Worm (Caenorhabditis elegans) whole organism, L4 larva: Measurements from ENCODE around the gene mlt-9.

Experiments
- D1046.2 ChIP-seq: fragments of 200-800 bp; sonication (Bioruptor generic); IDR thresholded peaks from 2 replicates; pipeline ENCODE4 v1.3.6; 2022; ENCODE audit warnings: missing genetic modification characterization, missing compliant biosample characterization
- F26F4.8 ChIP-seq: fragments of 200-800 bp; sonication (Bioruptor generic); conservative IDR thresholded peaks from 2 replicates; pipeline ENCODE4 v1.3.6; 2022; ENCODE audit warnings: missing genetic modification characterization, missing compliant biosample characterization
- F49E8.2 ChIP-seq: sonication (generic microtip); optimal IDR thresholded peaks from 2 replicates; lab custom pipeline; 2016; ENCODE audit warnings: missing compliant biosample characterization, mild to moderate bottlenecking, missing genetic modification characterization, borderline replicate concordance
- Y105C5A.15 ChIP-seq: fragments of 200-800 bp; sonication (Bioruptor generic); IDR thresholded peaks from 2 replicates; pipeline ENCODE4 v1.3.6; 2022; ENCODE audit warnings: missing genetic modification characterization, missing compliant biosample characterization
- Y75B8A.6 ChIP-seq: fragments of 200-800 bp; sonication (Bioruptor generic); IDR thresholded peaks from 2 replicates; pipeline ENCODE4 v1.3.6; 2022; ENCODE audit warnings: missing genetic modification reagents, missing genetic modification characterization, missing compliant biosample characterization
- ZK546.5 ChIP-seq, 2 experiments: sonication (generic microtip); optimal IDR thresholded peaks; 2 replicates each; lab custom pipeline; 2017; ENCODE audit warnings: missing biosample characterization in 2 of 2, missing genetic modification characterization in 2 of 2
- aha-1 ChIP-seq: fragments of 150-350 bp; peaks from one replicate; lab custom pipeline; 2014; ENCODE audit warnings: missing biosample characterization, missing genetic modification characterization
- ama-1 ChIP-seq: fragments of 150-350 bp; optimal IDR thresholded peaks from 2 replicates; lab custom pipeline; 2014; ENCODE audit warnings: inconsistent platforms, mixed read lengths
- attf-4 ChIP-seq: sonication (generic microtip); optimal IDR thresholded peaks from 3 replicates; lab custom pipeline; 2017; ENCODE audit warnings: missing biosample characterization, missing genetic modification characterization
- ceh-32 ChIP-seq: sonication (generic microtip); optimal IDR thresholded peaks from 2 replicates; lab custom pipeline; 2016; ENCODE audit warnings: mild to moderate bottlenecking, missing genetic modification characterization, missing compliant biosample characterization; ENCODE audit not compliant: poor library complexity
- daf-12 ChIP-seq: fragments of 150-350 bp; optimal IDR thresholded peaks from 2 replicates; lab custom pipeline; 2014; ENCODE audit warnings: missing biosample characterization, missing genetic modification reagents, missing genetic modification characterization
- daf-16 ChIP-seq, 3 experiments: sonication (generic microtip); optimal IDR thresholded peaks; 2 replicates each; lab custom pipeline; 2016 to 2017; ENCODE audit warnings: missing genetic modification characterization in 3 of 3, missing genetic modification reagents in 3 of 3, mild to moderate bottlenecking in 2 of 3, missing compliant biosample characterization in 2 of 3, missing biosample characterization in 1 of 3, moderate library complexity in 1 of 3
- dmd-6 ChIP-seq: fragments of 200-800 bp; sonication (Bioruptor generic); IDR thresholded peaks from 2 replicates; pipeline ENCODE4 v1.3.6; 2022; ENCODE audit warnings: missing genetic modification reagents, missing genetic modification characterization, missing compliant biosample characterization
- dve-1 ChIP-seq: sonication (generic microtip); optimal IDR thresholded peaks from 2 replicates; lab custom pipeline; 2017; ENCODE audit warnings: antibody characterized with exemption, mild to moderate bottlenecking, missing genetic modification characterization, missing compliant biosample characterization; ENCODE audit not compliant: insufficient read depth
- egl-43 ChIP-seq: fragments of 200-800 bp; sonication (Bioruptor generic); IDR thresholded peaks from 2 replicates; pipeline ENCODE4 v1.3.6; 2022; ENCODE audit warnings: missing genetic modification reagents, missing genetic modification characterization, missing compliant biosample characterization
- gei-8 ChIP-seq: fragments of 200-800 bp; sonication (Bioruptor generic); optimal IDR thresholded peaks from 2 replicates; lab custom pipeline; 2018; ENCODE audit warnings: mild to moderate bottlenecking, missing genetic modification characterization, missing compliant biosample characterization
- hlh-11 ChIP-seq: fragments of 200-800 bp; sonication (Bioruptor generic); optimal IDR thresholded peaks from 2 replicates; lab custom pipeline; 2018; ENCODE audit warnings: mild to moderate bottlenecking, missing genetic modification characterization, missing compliant biosample characterization
- hlh-30 ChIP-seq: sonication (generic microtip); optimal IDR thresholded peaks from 2 replicates; lab custom pipeline; 2017; ENCODE audit warnings: antibody characterized with exemption, mild to moderate bottlenecking, missing genetic modification characterization, missing compliant biosample characterization; ENCODE audit not compliant: insufficient read depth
- lin-15B ChIP-seq: fragments of 150-350 bp; sonication (generic microtip); optimal IDR thresholded peaks from 3 replicates; lab custom pipeline; 2014; ENCODE audit warnings: missing biosample characterization, missing genetic modification characterization
- lin-29 ChIP-seq: fragments of 200-800 bp; sonication (Bioruptor generic); IDR thresholded peaks from 2 replicates; pipeline ENCODE4 v1.3.6; 2022; ENCODE audit warnings: missing genetic modification reagents, missing genetic modification characterization, missing compliant biosample characterization
- lin-39 ChIP-seq: fragments of 150-350 bp; optimal IDR thresholded peaks from 2 replicates; lab custom pipeline; 2014; ENCODE audit warnings: missing biosample characterization, missing genetic modification reagents, missing genetic modification characterization
- lsy-2 ChIP-seq, 2 experiments: fragments of 150-350 bp in 1 of 2; sonication (generic microtip) in 1 of 2; optimal IDR thresholded peaks; 2 replicates each; lab custom pipeline; 2014 to 2017; ENCODE audit warnings: missing biosample characterization in 2 of 2, missing genetic modification characterization in 2 of 2
- madf-9 ChIP-seq: fragments of 200-800 bp; sonication (Bioruptor generic); conservative IDR thresholded peaks from 2 replicates; pipeline ENCODE4 v1.3.6; 2022; ENCODE audit warnings: missing genetic modification reagents, missing genetic modification characterization, missing compliant biosample characterization
- mdl-1 ChIP-seq, 2 experiments: fragments of 150-350 bp in 1 of 2; sonication (generic microtip) in 1 of 2; optimal IDR thresholded peaks; 2 replicates each; lab custom pipeline; 2014 to 2017; ENCODE audit warnings: missing biosample characterization in 2 of 2, missing genetic modification characterization in 2 of 2
- mdt-29 ChIP-seq: fragments of 200-800 bp; sonication (Bioruptor generic); IDR thresholded peaks from 2 replicates; pipeline ENCODE4 v1.3.6; 2022; ENCODE audit warnings: missing genetic modification reagents, missing genetic modification characterization, missing compliant biosample characterization
- mep-1 ChIP-seq: fragments of 150-350 bp; sonication (generic microtip); optimal IDR thresholded peaks from 3 replicates; lab custom pipeline; 2014; ENCODE audit warnings: missing biosample characterization, missing genetic modification characterization
- mxl-2 ChIP-seq: fragments of 200-800 bp; sonication (Bioruptor generic); conservative IDR thresholded peaks from 2 replicates; pipeline ENCODE4 v1.3.6; 2022; ENCODE audit warnings: missing genetic modification reagents, missing genetic modification characterization, missing compliant biosample characterization
- nhr-10 ChIP-seq: fragments of 150-350 bp; optimal IDR thresholded peaks from 2 replicates; lab custom pipeline; 2014; ENCODE audit warnings: missing biosample characterization, missing genetic modification characterization
- nhr-102 ChIP-seq: sonication (generic microtip); optimal IDR thresholded peaks from 2 replicates; lab custom pipeline; 2016; ENCODE audit warnings: mild to moderate bottlenecking, missing genetic modification characterization, moderate library complexity, missing compliant biosample characterization
- nhr-25 ChIP-seq: sonication (generic microtip); optimal IDR thresholded peaks from 2 replicates; lab custom pipeline; 2017; ENCODE audit warnings: missing genetic modification characterization, mild to moderate bottlenecking, missing compliant biosample characterization, antibody characterized with exemption, moderate library complexity, borderline replicate concordance; ENCODE audit not compliant: insufficient read depth
- nhr-28 ChIP-seq: fragments of 150-350 bp; optimal IDR thresholded peaks from 2 replicates; lab custom pipeline; 2014; ENCODE audit warnings: missing biosample characterization, missing genetic modification characterization
- nhr-76 ChIP-seq: fragments of 150-350 bp; optimal IDR thresholded peaks from 2 replicates; lab custom pipeline; 2014; ENCODE audit warnings: missing biosample characterization, missing genetic modification characterization
- nhr-77 ChIP-seq: fragments of 150-350 bp; optimal IDR thresholded peaks from 2 replicates; lab custom pipeline; 2014; ENCODE audit warnings: missing biosample characterization, missing genetic modification characterization
- pha-4 ChIP-seq, 2 experiments: fragments of 150-350 bp in 1 of 2; fragments of 200-800 bp in 1 of 2; sonication (Bioruptor generic) in 1 of 2; IDR thresholded peaks in 1 of 2; optimal IDR thresholded peaks in 1 of 2; 2 replicates each; pipeline versions ENCODE4 v1.3.6 to Lab custom; 2014 to 2022; ENCODE audit warnings: missing genetic modification characterization in 2 of 2, missing genetic modification reagents in 2 of 2, missing biosample characterization in 1 of 2, missing compliant biosample characterization in 1 of 2
- pqm-1 ChIP-seq: sonication (generic microtip); optimal IDR thresholded peaks from 2 replicates; lab custom pipeline; 2017; ENCODE audit warnings: missing biosample characterization, missing genetic modification characterization
- saeg-2 ChIP-seq: fragments of 200-800 bp; sonication (Bioruptor generic); IDR thresholded peaks from 2 replicates; pipeline ENCODE4 v1.3.6; 2022; ENCODE audit warnings: missing genetic modification reagents, missing genetic modification characterization, missing compliant biosample characterization
- snpc-4 ChIP-seq: fragments of 150-350 bp; optimal IDR thresholded peaks from 2 replicates; lab custom pipeline; 2014; ENCODE audit warnings: missing biosample characterization, missing genetic modification characterization
- unc-62 ChIP-seq, 3 experiments: fragments of 150-350 bp in 1 of 3; sonication (generic microtip); optimal IDR thresholded peaks in 2 of 3; peaks in 1 of 3; 1 replicate in 1 of 3; 2 replicates in 2 of 3; lab custom pipeline; 2014 to 2017; ENCODE audit warnings: missing biosample characterization in 3 of 3, missing genetic modification characterization in 3 of 3, missing genetic modification reagents in 3 of 3, missing genotype in 1 of 3
- zfp-3 ChIP-seq: fragments of 200-800 bp; sonication (Bioruptor generic); conservative IDR thresholded peaks from 2 replicates; pipeline ENCODE4 v1.3.6; 2022; ENCODE audit warnings: missing genetic modification reagents, missing genetic modification characterization, missing compliant biosample characterization
- ztf-11 ChIP-seq: fragments of 150-350 bp; optimal IDR thresholded peaks from 2 replicates; lab custom pipeline; 2014; ENCODE audit warnings: missing biosample characterization, missing genetic modification characterization
- ztf-7 ChIP-seq: fragments of 150-350 bp; optimal IDR thresholded peaks from 2 replicates; lab custom pipeline; 2014; ENCODE audit warnings: missing biosample characterization, missing genetic modification characterization

mlt-9 gene

DNA sequence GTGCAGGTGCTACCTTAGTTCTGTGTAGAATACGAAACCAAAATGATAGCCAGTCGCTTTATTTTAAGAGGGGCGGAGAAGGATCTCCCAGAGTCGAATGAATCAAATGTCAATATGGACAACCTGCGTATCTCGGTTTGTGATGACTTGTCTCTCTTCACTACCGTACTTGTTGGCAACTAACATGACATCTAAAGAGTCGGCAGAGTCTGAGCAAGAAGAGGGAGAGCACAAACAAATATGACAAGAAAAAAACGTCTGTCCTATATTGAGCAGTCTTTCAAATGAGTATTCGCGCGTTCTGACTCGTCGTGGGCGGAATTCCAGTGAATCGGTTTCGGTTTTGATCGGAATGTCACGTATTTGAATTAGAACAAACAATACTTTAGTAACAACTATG, 12.6 kb downstream of the mlt-9 start, which contains the start of gene F09B12.7:
Gene F09B12.7, minus strand, starts transcription at position 101 of the 400 bp plus-strand sequence.
- TF ChIP-seq Y105C5A.15 (GFP tag; lab: Robert Waterston, UW) (no peak), unc-62 (GFP tag; optimal IDR thresholded peaks at IDR 0.05 in 1 of 2; lab: Kevin White, UChicago) (peak in 1 of 2 experiments; percentile 73), unc-62 (tag; optimal IDR thresholded peaks at IDR 0.05; lab: Kevin White, UChicago) (no peak)

ce11 chrX:15092775-15093386, 14.7 kb downstream of the mlt-9 start:
- TF ChIP-seq ztf-7 (tag; lab: Kevin White, UChicago) = no peak
- TF ChIP-seq unc-62 (GFP tag; optimal IDR thresholded peaks at IDR 0.05 in 1 of 2; lab: Kevin White, UChicago) = peak in 1 of 2 experiments; percentile 74
- no peak for TF ChIP-seq unc-62 (tag; optimal IDR thresholded peaks at IDR 0.05; lab: Kevin White, UChicago)
- TF ChIP-seq F26F4.8 = no peak
- no peak for TF ChIP-seq mdt-29 (GFP tag; lab: Robert Waterston, UW)
- TF ChIP-seq snpc-4 = peak; percentile 5
- no peak for TF ChIP-seq nhr-76 (tag; lab: Kevin White, UChicago)
- TF ChIP-seq aha-1 (tag; lab: Kevin White, UChicago) = peak; percentile 67

DNA sequence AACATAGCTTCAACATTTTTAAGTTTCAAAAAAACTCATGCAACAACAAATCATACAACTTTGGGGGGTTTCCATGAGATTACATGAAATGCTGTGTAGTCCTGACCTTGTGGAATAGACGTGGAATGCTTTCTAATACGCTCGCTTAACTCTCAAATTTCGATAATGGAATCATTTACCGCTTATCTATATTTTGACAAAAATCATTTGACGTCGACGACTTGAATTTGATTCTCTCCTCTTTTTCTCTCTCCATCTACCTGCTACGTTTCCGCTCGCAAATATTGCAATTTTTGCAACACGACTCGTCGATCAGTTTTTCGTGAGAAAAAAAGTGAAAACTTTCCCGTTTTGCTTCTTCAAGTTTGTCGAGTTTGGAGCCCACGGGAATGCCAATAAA, 18.5 kb downstream of the mlt-9 start, which contains the start of gene flr-4:
Gene flr-4, plus strand, starts transcription at position 275 of the 400 bp plus-strand sequence.
- peak; percentile 81 for TF ChIP-seq dmd-6 (GFP tag; lab: Robert Waterston, UW)
- peak; percentile 16 for TF ChIP-seq hlh-11
- no peak for TF ChIP-seq egl-43
- no peak for TF ChIP-seq lin-29 (GFP tag; lab: Robert Waterston, UW)
- no peak for TF ChIP-seq nhr-25
- TF ChIP-seq nhr-77 (tag; lab: Kevin White, UChicago) = peak; percentile 17
- TF ChIP-seq lsy-2 (tag; optimal IDR thresholded peaks at IDR 0.05; lab: Kevin White, UChicago) = no peak
- no peak for TF ChIP-seq daf-16 (GFP tag; optimal IDR thresholded peaks at IDR 0.05; lab: Kevin White, UChicago)
- peak; percentile 33 for TF ChIP-seq daf-16 (tag; optimal IDR thresholded peaks at IDR 0.05; lab: Kevin White, UChicago)
- no peak for TF ChIP-seq ceh-32
- TF ChIP-seq nhr-28 (tag; lab: Kevin White, UChicago) = peak; percentile 54
- peak; percentile 28 for TF ChIP-seq dve-1 (tag; lab: Kevin White, UChicago)
- TF ChIP-seq pqm-1 (tag; lab: Kevin White, UChicago) = peak; percentile 62
- TF ChIP-seq lin-39 (tag; lab: Kevin White, UChicago) = no peak
- peak; percentile 20 for TF ChIP-seq hlh-30 (tag; lab: Kevin White, UChicago)
- TF ChIP-seq, all 104 proteins: peak for 8

ce11 chrX:15087752-15088151, 19.8 kb downstream of the mlt-9 start:
- TF ChIP-seq nhr-102 (tag; lab: Kevin White, UChicago) (no peak), unc-62 (GFP tag; optimal IDR thresholded peaks at IDR 0.05 in 1 of 2; lab: Kevin White, UChicago) (peak in 1 of 2 experiments; percentile 30), unc-62 (tag; optimal IDR thresholded peaks at IDR 0.05; lab: Kevin White, UChicago) (no peak), nhr-28 (tag; lab: Kevin White, UChicago) (no peak), hlh-11 (peak; percentile 39), gei-8 (GFP tag; lab: Kevin White, UChicago) (no peak), ztf-11 (tag; lab: Kevin White, UChicago) (no peak), attf-4 (tag; lab: Kevin White, UChicago) (no peak), zfp-3 (GFP tag; lab: Robert Waterston, UW) (no peak), mdt-29 (GFP tag; lab: Robert Waterston, UW) (no peak), F49E8.2 (tag; lab: Kevin White, UChicago) (no peak), nhr-10 (no peak), daf-12 (tag; lab: Kevin White, UChicago) (no peak), madf-9 (GFP tag; lab: Robert Waterston, UW) (no peak), daf-16 (GFP tag; optimal IDR thresholded peaks at IDR 0.05; lab: Kevin White, UChicago) (no peak), daf-16 (tag; optimal IDR thresholded peaks at IDR 0.05; lab: Kevin White, UChicago) (peak; percentile 0), pha-4 (GFP tag; IDR thresholded peaks at IDR 0.05; lab: Robert Waterston, UW) (no peak), pha-4 (tag; optimal IDR thresholded peaks at IDR 0.05; lab: Kevin White, UChicago) (no peak), nhr-77 (tag; lab: Kevin White, UChicago) (no peak), mep-1 (tag; lab: Kevin White, UChicago) (no peak), ama-1 (lab: Kevin White, UChicago) (no peak), mxl-2 (GFP tag; lab: Robert Waterston, UW) (no peak), saeg-2 (GFP tag; lab: Robert Waterston, UW) (no peak), pqm-1 (tag; lab: Kevin White, UChicago) (peak; percentile 19), hlh-30 (tag; lab: Kevin White, UChicago) (no peak), D1046.2 (GFP tag; lab: Robert Waterston, UW) (no peak), ZK546.5 (tag; optimal IDR thresholded peaks at IDR 0.05; lab: Kevin White, UChicago) (no peak), lin-15B (tag; lab: Kevin White, UChicago) (no peak), Y75B8A.6 (no peak), mdl-1 (tag; optimal IDR thresholded peaks at IDR 0.05; lab: Kevin White, UChicago) (no peak)
